Worm (Caenorhabditis elegans): ENCODE data around the gene Y4C6B.7.
A peak's percentile ranks its signal among the peaks of the same experiment; 100 is the strongest.

Gene Y4C6B.7

DNA sequence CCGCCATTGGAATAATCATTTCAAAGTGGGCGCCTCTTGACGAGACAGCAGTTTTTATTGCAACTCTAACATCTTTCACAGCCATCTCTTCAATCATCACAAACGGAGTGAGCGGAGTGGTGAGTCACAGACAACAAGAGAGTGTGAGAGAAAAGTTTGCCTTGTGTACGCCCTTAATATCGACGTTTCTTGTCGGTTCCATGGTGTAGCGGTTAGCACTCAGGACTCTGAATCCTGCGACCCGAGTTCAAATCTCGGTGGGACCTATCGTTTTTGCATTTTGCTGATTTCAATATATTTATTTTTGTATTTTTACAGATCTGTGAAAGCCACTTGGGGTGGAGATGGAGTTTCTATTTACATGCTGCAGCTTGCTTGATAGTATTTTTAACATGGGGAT is 18.7 kb downstream of the Y4C6B.7 start:
- TF ChIP-seq pat-9 (tag; optimal IDR thresholded peaks at IDR 0.05) (no peak), rnt-1 (tag; optimal IDR thresholded peaks at IDR 0.05) (peak; percentile 15), unc-3 (GFP tag; conservative IDR thresholded peaks at IDR 0.05) (0 out of 2 replicates have a peak, but pooled peaks have one; percentile 41), unc-3 (tag; optimal IDR thresholded peaks at IDR 0.05) (no peak), elt-4 (tag; optimal IDR thresholded peaks at IDR 0.05) (no peak), ceh-24 (tag; optimal IDR thresholded peaks at IDR 0.05) (peak; percentile 15), lin-11 (tag; optimal IDR thresholded peaks at IDR 0.05) (peak; percentile 61), Y22D7AL.16 (tag; optimal IDR thresholded peaks at IDR 0.05) (peak; percentile 63), unc-86 (tag; optimal IDR thresholded peaks at IDR 0.05) (peak; percentile 34), sox-2 (GFP tag; IDR thresholded peaks at IDR 0.05) (peak; percentile 22; the same call in 1 of the 2 replicates), elt-2 (tag; optimal IDR thresholded peaks at IDR 0.05) (peak; percentile 72), pha-4 (tag; optimal IDR thresholded peaks at IDR 0.05) (no peak), pax-1 (tag; optimal IDR thresholded peaks at IDR 0.05) (no peak), pros-1 (tag; optimal IDR thresholded peaks at IDR 0.05) (no peak), pqm-1 (tag; optimal IDR thresholded peaks at IDR 0.05) (peak; percentile 3), pag-3 (tag; optimal IDR thresholded peaks at IDR 0.05; ENCODE audit: borderline replicate concordance) (no peak), pha-2 (tag; optimal IDR thresholded peaks at IDR 0.05) (peak; percentile 38), ceh-34 (tag; optimal IDR thresholded peaks at IDR 0.05) (peak; percentile 48), che-1 (tag; optimal IDR thresholded peaks at IDR 0.05) (peak; percentile 73), ceh-14 (tag; optimal IDR thresholded peaks at IDR 0.05) (peak; percentile 57), K09A11.1 (tag; optimal IDR thresholded peaks at IDR 0.05; ENCODE audit: insufficient read depth) (peak; percentile 50), fax-1 (tag; optimal IDR thresholded peaks at IDR 0.05) (peak; percentile 60), ceh-18 (tag; optimal IDR thresholded peaks at IDR 0.05) (peak; percentile 42), dve-1 (tag; optimal IDR thresholded peaks at IDR 0.05) (peak; percentile 30), gmeb-2 (tag; optimal IDR thresholded peaks at IDR 0.05) (peak; percentile 78), ceh-19 (GFP tag; optimal IDR thresholded peaks at IDR 0.05) (peak; percentile 63), unc-42 (tag; optimal IDR thresholded peaks at IDR 0.05) (no peak), mec-3 (tag; optimal IDR thresholded peaks at IDR 0.05; ENCODE audit: borderline replicate concordance) (no peak), ref-2 (tag; optimal IDR thresholded peaks at IDR 0.05) (no peak), sdc-2 (tag; optimal IDR thresholded peaks at IDR 0.05) (peak; percentile 16), ttx-3 (tag; optimal IDR thresholded peaks at IDR 0.05) (peak; percentile 67), tbx-2 (tag; optimal IDR thresholded peaks at IDR 0.05) (peak; percentile 45), ahr-1 (tag; optimal IDR thresholded peaks at IDR 0.05) (no peak), sox-4 (tag; optimal IDR thresholded peaks at IDR 0.05) (peak; percentile 73), hlh-8 (tag; optimal IDR thresholded peaks at IDR 0.05) (peak; percentile 19), syd-9 (tag; optimal IDR thresholded peaks at IDR 0.05) (peak; percentile 8), nhr-232 (tag; optimal IDR thresholded peaks at IDR 0.05) (peak; percentile 22), ceh-45 (GFP tag; IDR thresholded peaks at IDR 0.05) (0 out of 2 replicates have a peak, but pooled peaks have one; percentile 64), npax-4 (tag; optimal IDR thresholded peaks at IDR 0.05) (no peak), ceh-30 (tag; optimal IDR thresholded peaks at IDR 0.05) (no peak), ceh-2 (tag; optimal IDR thresholded peaks at IDR 0.05) (peak; percentile 27), F13H6.1 (tag; optimal IDR thresholded peaks at IDR 0.05) (peak; percentile 35), unc-55 (GFP tag; optimal IDR thresholded peaks at IDR 0.05) (peak; percentile 5), C08G9.2 (tag; optimal IDR thresholded peaks at IDR 0.05) (peak; percentile 43), nfya-1 (tag; optimal IDR thresholded peaks at IDR 0.05) (peak; percentile 20), ztf-16 (tag; optimal IDR thresholded peaks at IDR 0.05) (peak; percentile 49), ceh-6 (GFP tag; optimal IDR thresholded peaks at IDR 0.05) (no peak), K02D7.2 (tag; optimal IDR thresholded peaks at IDR 0.05) (peak; percentile 17), hlh-13 (GFP tag; optimal IDR thresholded peaks at IDR 0.05) (peak; percentile 68), fkh-6 (tag; optimal IDR thresholded peaks at IDR 0.05) (peak; percentile 58), fkh-10 (GFP tag; optimal IDR thresholded peaks at IDR 0.05) (no peak), dmd-4 (tag; optimal IDR thresholded peaks at IDR 0.05; ENCODE audit: borderline replicate concordance) (no peak), zip-5 (tag; optimal IDR thresholded peaks at IDR 0.05) (peak; percentile 0)

All from whole organism, late embryonic.